Fruit fly (Drosophila melanogaster): ENCODE results near the gene CG9135.

Gene CG9135

DNA sequence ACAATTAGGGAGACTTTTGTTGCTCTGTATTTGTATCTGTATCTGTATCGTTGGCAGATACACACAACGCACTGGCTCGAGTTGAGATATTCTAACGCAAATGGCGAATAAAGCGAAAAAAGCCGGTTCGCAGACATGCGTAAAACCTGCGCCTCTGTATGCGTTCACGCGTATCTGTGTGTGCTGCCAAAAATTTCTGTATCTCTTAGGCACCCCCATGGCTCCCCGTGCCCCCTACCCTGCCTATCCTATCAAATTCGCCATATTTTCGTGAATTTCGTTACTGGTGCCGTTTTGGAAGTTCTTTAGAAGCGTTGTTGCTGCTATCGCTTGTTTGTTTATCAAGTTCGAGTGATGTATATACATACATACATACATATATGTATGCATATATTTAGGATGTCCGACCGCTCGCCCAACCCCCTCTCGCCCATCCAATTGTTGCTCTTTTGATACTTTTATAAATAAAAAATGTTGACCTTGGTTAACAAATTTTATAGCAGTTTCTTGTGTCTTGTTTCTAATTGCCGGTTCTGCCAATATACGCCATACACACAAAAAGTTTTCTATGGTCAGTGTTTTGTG, 35.2 kb downstream of the CG9135 start (continued):
- TF ChIP-seq pfk (GFP tag; optimal IDR thresholded peaks at IDR 0.05): no peak
- TF ChIP-seq Fer1 (GFP tag; optimal IDR thresholded peaks at IDR 0.05): peak; percentile 31
- TF ChIP-seq lab (GFP tag; optimal IDR thresholded peaks at IDR 0.05): peak; percentile 24
- TF ChIP-seq cas (GFP tag; IDR thresholded peaks at IDR 0.05): 0 out of 2 replicates have a peak, but pooled peaks have one; percentile 9
- TF ChIP-seq pan (optimal IDR thresholded peaks at IDR 0.05): no peak
- TF ChIP-seq pan (GFP tag; optimal IDR thresholded peaks at IDR 0.05 in 1 of 2, IDR thresholded peaks at IDR 0.05 in 1 of 2): no peak
- no peak for TF ChIP-seq zen (tag; optimal IDR thresholded peaks at IDR 0.05)
- TF ChIP-seq Sin3A (optimal IDR thresholded peaks at IDR 0.05): no peak
- no peak for TF ChIP-seq jigr1 (GFP tag; IDR thresholded peaks at IDR 0.05)
- no peak for TF ChIP-seq zf30C (GFP tag; optimal IDR thresholded peaks at IDR 0.05)
- TF ChIP-seq CG11696 (GFP tag; IDR thresholded peaks at IDR 0.05): no peak
- peak; percentile 98 for TF ChIP-seq rib (GFP tag; IDR thresholded peaks at IDR 0.05)
- TF ChIP-seq MTF-1 (GFP tag; optimal IDR thresholded peaks at IDR 0.05; ENCODE audit: borderline replicate concordance): no peak
- no peak for TF ChIP-seq bbx (GFP tag; IDR thresholded peaks at IDR 0.05; ENCODE audit: partially characterized antibody)
- TF ChIP-seq Rfx (GFP tag; IDR thresholded peaks at IDR 0.05): peak; percentile 36; the same call in 1 of the 2 replicates
- TF ChIP-seq CG7556 (GFP tag; optimal IDR thresholded peaks at IDR 0.05): no peak
- no peak for TF ChIP-seq CG10431 (GFP tag; optimal IDR thresholded peaks at IDR 0.05)
- TF ChIP-seq dimm (GFP tag; IDR thresholded peaks at IDR 0.05): no peak
- TF ChIP-seq HmgD (GFP tag; optimal IDR thresholded peaks at IDR 0.05): no peak
- no peak for TF ChIP-seq MESR4 (GFP tag; optimal IDR thresholded peaks at IDR 0.05)
- TF ChIP-seq maf-S (GFP tag; optimal IDR thresholded peaks at IDR 0.05): no peak
- TF ChIP-seq z (GFP tag; IDR thresholded peaks at IDR 0.05): 0 out of 3 replicates have a peak, but pooled peaks have one; percentile 20
- no peak for TF ChIP-seq trem (tag; optimal IDR thresholded peaks at IDR 0.05)
- TF ChIP-seq CG6175 (GFP tag; IDR thresholded peaks at IDR 0.05): 0 out of 3 replicates have a peak, but pooled peaks have one; percentile 34
- no peak for TF ChIP-seq bowl (GFP tag; IDR thresholded peaks at IDR 0.05)
- no peak for TF ChIP-seq Mes4 (GFP tag; optimal IDR thresholded peaks at IDR 0.05)
- no peak for TF ChIP-seq zfh2 (GFP tag; optimal IDR thresholded peaks at IDR 0.05)
- TF ChIP-seq Mrtf (GFP tag; IDR thresholded peaks at IDR 0.05): no peak
- TF ChIP-seq Dip3 (GFP tag; optimal IDR thresholded peaks at IDR 0.05): no peak
- TF ChIP-seq CG15073 (GFP tag; optimal IDR thresholded peaks at IDR 0.05): no peak
- TF ChIP-seq dysf (GFP tag; IDR thresholded peaks at IDR 0.05): no peak
- no peak for TF ChIP-seq ro (GFP tag; IDR thresholded peaks at IDR 0.05)
- no peak for TF ChIP-seq esg (GFP tag; conservative IDR thresholded peaks at IDR 0.05)
- no peak for TF ChIP-seq pzg (GFP tag; optimal IDR thresholded peaks at IDR 0.05)
- no peak for TF ChIP-seq dm (GFP tag; optimal IDR thresholded peaks at IDR 0.05)
- no peak for TF ChIP-seq CG13775 (GFP tag; optimal IDR thresholded peaks at IDR 0.05)
- TF ChIP-seq CG13894 (tag; optimal IDR thresholded peaks at IDR 0.05): peak; percentile 96
- TF ChIP-seq ftz-f1 (GFP tag; optimal IDR thresholded peaks at IDR 0.05): peak; percentile 10
- TF ChIP-seq ems (GFP tag; optimal IDR thresholded peaks at IDR 0.05): no peak
- no peak for TF ChIP-seq nom (GFP tag; optimal IDR thresholded peaks at IDR 0.05)

dm6 chr2L:6086771-6087170, 36.2 kb downstream of the CG9135 start:
- no peak for TF ChIP-seq CG2116 (GFP tag; optimal IDR thresholded peaks at IDR 0.05)
- TF ChIP-seq wor (GFP tag; IDR thresholded peaks at IDR 0.05): no peak
- TF ChIP-seq nerfin-1 (tag; optimal IDR thresholded peaks at IDR 0.05): no peak
- 0 out of 2 replicates have a peak, but pooled peaks have one; percentile 33 for TF ChIP-seq CG8765 (GFP tag; IDR thresholded peaks at IDR 0.05)
- no peak for TF ChIP-seq CG17829 (tag; optimal IDR thresholded peaks at IDR 0.05)
- TF ChIP-seq CG14014 (GFP tag; IDR thresholded peaks at IDR 0.05): no peak
- TF ChIP-seq sob (GFP tag; IDR thresholded peaks at IDR 0.05): peak; percentile 27; the same call in 1 of the 2 replicates
- TF ChIP-seq danr (GFP tag; IDR thresholded peaks at IDR 0.05): no peak
- TF ChIP-seq grau (tag; optimal IDR thresholded peaks at IDR 0.05): peak; percentile 5
- peak; percentile 13 for TF ChIP-seq Med (GFP tag)
